Worm (Caenorhabditis elegans) whole organism, late embryonic: ENCODE results near the gene Y37H2A.11.

ENCODE experiments used
- ceh-19 ChIP-seq: fragments of 200-800 bp; sonication (Bioruptor generic); optimal IDR thresholded peaks from 2 replicates; lab custom pipeline; 2018; ENCODE audit warnings: mild to moderate bottlenecking, missing genetic modification characterization, missing compliant biosample characterization
- ceh-22 ChIP-seq: sonication (generic microtip); optimal IDR thresholded peaks from 2 replicates; lab custom pipeline; 2017; ENCODE audit warnings: missing biosample characterization, missing genetic modification characterization
- ceh-9 ChIP-seq: sonication (generic microtip); optimal IDR thresholded peaks from 2 replicates; lab custom pipeline; 2016; ENCODE audit warnings: mild to moderate bottlenecking, missing genetic modification characterization, inconsistent platforms, missing compliant biosample characterization
- dmd-4 ChIP-seq: sonication (generic microtip); optimal IDR thresholded peaks from 2 replicates; lab custom pipeline; 2016; ENCODE audit warnings: borderline replicate concordance, missing genetic modification characterization, missing compliant biosample characterization
- fax-1 ChIP-seq: sonication (generic microtip); optimal IDR thresholded peaks from 2 replicates; lab custom pipeline; 2016; ENCODE audit warnings: missing genotype, missing genetic modification characterization, missing compliant biosample characterization
- gmeb-2 ChIP-seq: sonication (generic microtip); optimal IDR thresholded peaks from 2 replicates; lab custom pipeline; 2016; ENCODE audit warnings: missing genetic modification characterization, inconsistent platforms, missing compliant biosample characterization
- lin-11 ChIP-seq: fragments of 200-800 bp; sonication (Bioruptor generic); optimal IDR thresholded peaks from 2 replicates; lab custom pipeline; 2018; ENCODE audit warnings: mild to moderate bottlenecking, missing genetic modification characterization, missing compliant biosample characterization
- pha-4 ChIP-seq: fragments of 150-350 bp; optimal IDR thresholded peaks from 2 replicates; lab custom pipeline; 2018; ENCODE audit warnings: missing biosample characterization, missing genetic modification reagents, missing genetic modification characterization
- pqm-1 ChIP-seq: sonication (generic microtip); optimal IDR thresholded peaks from 2 replicates; lab custom pipeline; 2016; ENCODE audit warnings: missing genetic modification characterization, missing compliant biosample characterization
- sox-2 ChIP-seq: fragments of 200-800 bp; sonication (Bioruptor generic); IDR thresholded peaks from 2 replicates; pipeline ENCODE4 v1.3.6; 2022; ENCODE audit warnings: missing genetic modification reagents, missing genetic modification characterization, missing compliant biosample characterization

DNA sequence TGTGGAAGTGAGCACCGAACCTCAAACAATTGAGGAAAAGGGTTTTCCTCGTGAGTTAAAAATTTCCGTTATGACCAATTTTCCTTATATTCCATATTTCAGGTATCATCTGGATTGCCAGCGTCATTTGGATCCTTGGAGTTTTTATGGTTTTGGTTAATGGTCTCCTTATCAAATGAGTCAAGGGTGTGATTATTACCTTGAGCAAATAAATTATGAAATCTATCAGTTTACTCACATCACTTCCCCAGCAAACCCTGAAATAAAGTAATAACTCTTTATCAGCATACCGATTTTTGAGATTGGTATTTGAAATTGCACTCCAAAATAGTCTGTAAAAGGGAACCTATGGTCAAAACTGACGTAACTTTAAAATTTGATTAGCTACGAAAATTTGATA, 3.2 kb downstream of the Y37H2A.11 start:
- no peak for TF ChIP-seq pha-4 (tag; lab: Kevin White, UChicago)
- no peak for TF ChIP-seq dmd-4 (tag; lab: Kevin White, UChicago)
- no peak for TF ChIP-seq pqm-1 (tag; lab: Kevin White, UChicago)
- TF ChIP-seq sox-2: no peak
- no peak for TF ChIP-seq lin-11 (tag; lab: Kevin White, UChicago)
- TF ChIP-seq ceh-9 (tag; lab: Kevin White, UChicago): no peak
- TF ChIP-seq ceh-22 (tag; lab: Kevin White, UChicago): no peak
- TF ChIP-seq fax-1 (tag; lab: Kevin White, UChicago): no peak
- no peak for TF ChIP-seq gmeb-2 (tag; lab: Kevin White, UChicago)
- no peak for TF ChIP-seq ceh-19
